Fruit fly (Drosophila melanogaster) whole organism, embryonic: Measurements from ENCODE around the gene CG12659.

Source experiments
- CG10267 ChIP-seq: fragments of 200-800 bp; sonication (Bioruptor generic); optimal IDR thresholded peaks from 2 replicates; lab custom pipeline; 2018; ENCODE audit warnings: missing biosample characterization, mild to moderate bottlenecking, missing genetic modification characterization, moderate library complexity
- CG10274 ChIP-seq: fragments of 200-800 bp; sonication (Bioruptor generic); optimal IDR thresholded peaks from 3 replicates; lab custom pipeline; 2017; ENCODE audit warnings: missing biosample characterization, mild to moderate bottlenecking, missing genetic modification characterization
- CG13287 ChIP-seq: fragments of 200-800 bp; sonication (Bioruptor generic); IDR thresholded peaks from 2 replicates; pipeline ENCODE4 v1.3.6; 2022; ENCODE audit warnings: missing biosample characterization, missing genetic modification characterization; ENCODE audit not compliant: partially characterized antibody
- CG13894 ChIP-seq: fragments of 200-800 bp; sonication (Bioruptor generic); optimal IDR thresholded peaks from 3 replicates; lab custom pipeline; 2018; ENCODE audit warnings: missing biosample characterization, mild to moderate bottlenecking, missing genetic modification characterization, moderate library complexity
- CG18262 ChIP-seq: fragments of 200-800 bp; optimal IDR thresholded peaks from 3 replicates; lab custom pipeline; 2019; ENCODE audit warnings: missing biosample characterization, mild to moderate bottlenecking, missing genetic modification characterization, moderate library complexity
- CG2120 ChIP-seq: fragments of 200-800 bp; sonication (Bioruptor generic); optimal IDR thresholded peaks from 3 replicates; lab custom pipeline; 2016; ENCODE audit warnings: missing biosample characterization, missing genetic modification characterization
- CG2889 ChIP-seq: fragments of 200-800 bp; sonication (Bioruptor generic); IDR thresholded peaks from 3 replicates; pipeline ENCODE4 v1.3.6; 2022; ENCODE audit warnings: missing biosample characterization, missing genetic modification characterization
- CG30403 ChIP-seq: fragments of 200-800 bp; sonication (Bioruptor generic); optimal IDR thresholded peaks from 3 replicates; lab custom pipeline; 2016; ENCODE audit warnings: missing biosample characterization, missing genetic modification characterization
- CG33557 ChIP-seq: fragments of 200-800 bp; sonication (Bioruptor generic); optimal IDR thresholded peaks from 2 replicates; lab custom pipeline; 2019; ENCODE audit warnings: missing biosample characterization, mild to moderate bottlenecking, missing genetic modification characterization, moderate library complexity
- CG6791 ChIP-seq: fragments of 200-800 bp; sonication (Bioruptor generic); IDR thresholded peaks from 3 replicates; pipeline ENCODE4 v1.3.6; 2022; ENCODE audit warnings: missing biosample characterization, missing genetic modification characterization; ENCODE audit not compliant: partially characterized antibody
- CG7556 ChIP-seq: fragments of 200-800 bp; sonication (Bioruptor generic); optimal IDR thresholded peaks from 2 replicates; lab custom pipeline; 2017; ENCODE audit warnings: missing biosample characterization, mild to moderate bottlenecking, missing genetic modification characterization
- CG7786 ChIP-seq: fragments of 200-800 bp; sonication (Bioruptor generic); optimal IDR thresholded peaks from 2 replicates; lab custom pipeline; 2016; ENCODE audit warnings: missing biosample characterization, missing genetic modification characterization
- CG8089 ChIP-seq: fragments of 200-800 bp; sonication (Bioruptor generic); optimal IDR thresholded peaks from 3 replicates; lab custom pipeline; 2016; ENCODE audit warnings: missing biosample characterization, missing genetic modification characterization
- CG9727 ChIP-seq: fragments of 200-800 bp; sonication (Bioruptor generic); optimal IDR thresholded peaks from 3 replicates; lab custom pipeline; 2017; ENCODE audit warnings: missing biosample characterization, mild to moderate bottlenecking, missing genetic modification characterization
- CHES-1-like ChIP-seq: fragments of 200-800 bp; sonication (Bioruptor generic); optimal IDR thresholded peaks from 2 replicates; lab custom pipeline; 2016; ENCODE audit warnings: missing biosample characterization, missing genetic modification characterization
- Camta ChIP-seq: fragments of 200-800 bp; sonication (Bioruptor generic); optimal IDR thresholded peaks from 2 replicates; lab custom pipeline; 2016; ENCODE audit warnings: missing biosample characterization, missing genetic modification characterization
- D ChIP-seq, 2 experiments: fragments of 200-800 bp in 1 of 2; fragments of >200 bp in 1 of 2; sonication (Bioruptor generic) in 1 of 2; optimal IDR thresholded peaks; 2 replicates in 1 of 2; 3 replicates in 1 of 2; lab custom pipeline; 2017; ENCODE audit warnings: mild to moderate bottlenecking in 1 of 2, missing biosample characterization in 1 of 2, missing genetic modification characterization in 1 of 2, missing genetic modification reagents in 1 of 2
- Dip3 ChIP-seq: fragments of 200-800 bp; sonication (Bioruptor generic); optimal IDR thresholded peaks from 3 replicates; lab custom pipeline; 2016; ENCODE audit warnings: missing biosample characterization, missing genetic modification characterization
- Dll ChIP-seq: fragments of 200-800 bp; sonication (Bioruptor generic); IDR thresholded peaks from 4 replicates; pipeline ENCODE4 v1.3.6; 2022; ENCODE audit warnings: missing biosample characterization, missing genetic modification characterization; ENCODE audit not compliant: partially characterized antibody
- Dp ChIP-seq: fragments of 200-800 bp; sonication (Bioruptor generic); optimal IDR thresholded peaks from 2 replicates; lab custom pipeline; 2018; ENCODE audit warnings: missing biosample characterization, mild to moderate bottlenecking, missing genetic modification characterization, moderate library complexity
- E2f1 ChIP-seq: fragments of 200-800 bp; sonication (Bioruptor generic); IDR thresholded peaks from 2 replicates; pipeline ENCODE4 v1.3.6; 2022; ENCODE audit warnings: missing biosample characterization, missing genetic modification characterization
- Gug ChIP-seq: fragments of 200-800 bp; sonication (Bioruptor generic); IDR thresholded peaks from 4 replicates; pipeline ENCODE4 v1.3.6; 2022; ENCODE audit warnings: missing biosample characterization, missing genetic modification characterization
- HLH54F ChIP-seq: fragments of 200-800 bp; sonication (Bioruptor generic); optimal IDR thresholded peaks from 3 replicates; lab custom pipeline; 2016; ENCODE audit warnings: missing biosample characterization, missing genetic modification characterization
- Hr78 ChIP-seq, 2 experiments: fragments of 200-800 bp in 1 of 2; fragments of >200 bp in 1 of 2; sonication (Bioruptor generic) in 1 of 2; optimal IDR thresholded peaks; 2 replicates each; lab custom pipeline; 2017 to 2019; ENCODE audit warnings: missing biosample characterization in 2 of 2, missing genetic modification characterization in 2 of 2, mild to moderate bottlenecking in 1 of 2, moderate library complexity in 1 of 2
- Lhr ChIP-seq: fragments of 200-800 bp; sonication (Bioruptor generic); optimal IDR thresholded peaks from 3 replicates; lab custom pipeline; 2017; ENCODE audit warnings: mild to moderate bottlenecking, missing biosample characterization, missing genetic modification reagents, missing genetic modification characterization
- Lim3 ChIP-seq: fragments of 200-800 bp; sonication (Bioruptor generic); IDR thresholded peaks from 2 replicates; pipeline ENCODE4 v1.3.6; 2022; ENCODE audit warnings: missing biosample characterization, missing genetic modification characterization
- MBD-R2 ChIP-seq: fragments of 200-800 bp; sonication (Bioruptor generic); IDR thresholded peaks from 2 replicates; pipeline ENCODE4 v1.3.6; 2022; ENCODE audit warnings: missing biosample characterization, missing genetic modification characterization
- MESR4 ChIP-seq: fragments of 200-800 bp; sonication (Bioruptor generic); optimal IDR thresholded peaks from 2 replicates; lab custom pipeline; 2018; ENCODE audit warnings: missing biosample characterization, mild to moderate bottlenecking, missing genetic modification characterization, moderate library complexity
- MTF-1 ChIP-seq: fragments of 200-800 bp; sonication (Bioruptor generic); optimal IDR thresholded peaks from 2 replicates; lab custom pipeline; 2018; ENCODE audit warnings: missing biosample characterization, mild to moderate bottlenecking, missing genetic modification characterization, borderline replicate concordance
- Nf-YC ChIP-seq: fragments of 200-800 bp; optimal IDR thresholded peaks from 3 replicates; lab custom pipeline; 2019; ENCODE audit warnings: missing biosample characterization, mild to moderate bottlenecking, missing genetic modification characterization, moderate library complexity
- Rfx ChIP-seq: fragments of 200-800 bp; sonication (Bioruptor generic); IDR thresholded peaks from 2 replicates; pipeline ENCODE4 v1.3.6; 2022; ENCODE audit warnings: missing biosample characterization, missing genetic modification characterization
- Sry-δ ChIP-seq: fragments of 200-800 bp; sonication (Bioruptor generic); optimal IDR thresholded peaks from 2 replicates; lab custom pipeline; 2016; ENCODE audit warnings: missing biosample characterization, missing genetic modification characterization
- Trl ChIP-seq, 3 experiments: fragments of >200 bp in 2 of 3; fragments of 200-800 bp in 1 of 3; sonication (Bioruptor generic) in 1 of 3; optimal IDR thresholded peaks; 2 replicates in 1 of 3; 3 replicates in 2 of 3; lab custom pipeline; 2016 to 2017; ENCODE audit warnings: missing biosample characterization in 1 of 3, missing genetic modification characterization in 1 of 3
- bbx ChIP-seq: fragments of 200-800 bp; sonication (Bioruptor generic); IDR thresholded peaks from 2 replicates; pipeline ENCODE4 v1.3.6; 2022; ENCODE audit warnings: missing biosample characterization, missing genetic modification characterization; ENCODE audit not compliant: partially characterized antibody
- dysf ChIP-seq: fragments of 200-800 bp; sonication (Bioruptor generic); IDR thresholded peaks from 3 replicates; pipeline ENCODE4 v1.3.6; 2022; ENCODE audit warnings: missing biosample characterization, missing genetic modification characterization
- en ChIP-seq: fragments of 200-800 bp; sonication (Bioruptor generic); optimal IDR thresholded peaks from 2 replicates; lab custom pipeline; 2016; ENCODE audit warnings: missing biosample characterization, missing genetic modification characterization
- fd64A ChIP-seq: fragments of 200-800 bp; sonication (Bioruptor generic); optimal IDR thresholded peaks from 3 replicates; lab custom pipeline; 2018; ENCODE audit warnings: missing biosample characterization, mild to moderate bottlenecking, missing genetic modification characterization
- ftz-f1 ChIP-seq: fragments of 200-800 bp; sonication (Bioruptor generic); optimal IDR thresholded peaks from 2 replicates; lab custom pipeline; 2016; ENCODE audit warnings: missing biosample characterization, missing genetic modification characterization
- hb ChIP-seq: fragments of 200-800 bp; sonication (Bioruptor generic); IDR thresholded peaks from 3 replicates; pipeline ENCODE4 v1.3.6; 2022; ENCODE audit warnings: missing biosample characterization, missing genetic modification characterization; ENCODE audit not compliant: partially characterized antibody
- jumu ChIP-seq: fragments of 200-800 bp; sonication (Bioruptor generic); optimal IDR thresholded peaks from 3 replicates; lab custom pipeline; 2016; ENCODE audit warnings: missing biosample characterization, missing genetic modification characterization
- mld ChIP-seq: fragments of 200-800 bp; sonication (Bioruptor generic); IDR thresholded peaks from 3 replicates; pipeline ENCODE4 v1.3.6; 2022; ENCODE audit warnings: missing biosample characterization, missing genetic modification characterization; ENCODE audit not compliant: partially characterized antibody
- pfk ChIP-seq: fragments of 200-800 bp; sonication (Bioruptor generic); optimal IDR thresholded peaks from 2 replicates; lab custom pipeline; 2018; ENCODE audit warnings: missing biosample characterization, mild to moderate bottlenecking, missing genetic modification characterization, moderate library complexity
- pros ChIP-seq: fragments of 200-800 bp; sonication (Bioruptor generic); optimal IDR thresholded peaks from 3 replicates; lab custom pipeline; 2019; ENCODE audit warnings: missing biosample characterization, mild to moderate bottlenecking, missing genetic modification characterization, moderate library complexity
- pzg ChIP-seq: fragments of 200-800 bp; sonication (Bioruptor generic); optimal IDR thresholded peaks from 3 replicates; lab custom pipeline; 2018; ENCODE audit warnings: missing biosample characterization, mild to moderate bottlenecking, missing genetic modification characterization, moderate library complexity
- sim ChIP-seq: fragments of 200-800 bp; sonication (Bioruptor generic); IDR thresholded peaks from 2 replicates; pipeline ENCODE4 v1.3.6; 2022; ENCODE audit warnings: missing biosample characterization, missing genetic modification characterization
- sug ChIP-seq: fragments of 200-800 bp; optimal IDR thresholded peaks from 2 replicates; lab custom pipeline; 2019; ENCODE audit warnings: missing biosample characterization, mild to moderate bottlenecking, missing genetic modification characterization, moderate library complexity
- tna ChIP-seq: fragments of 200-800 bp; sonication (Bioruptor generic); IDR thresholded peaks from 2 replicates; pipeline ENCODE4 v1.3.6; 2022; ENCODE audit warnings: missing biosample characterization, missing genetic modification characterization; ENCODE audit not compliant: partially characterized antibody
- wor ChIP-seq: fragments of 200-800 bp; sonication (Bioruptor generic); IDR thresholded peaks from 2 replicates; pipeline ENCODE4 v1.3.6; 2022; ENCODE audit warnings: missing biosample characterization, missing genetic modification characterization
- zfh2 ChIP-seq: fragments of 200-800 bp; sonication (Bioruptor generic); optimal IDR thresholded peaks from 2 replicates; lab custom pipeline; 2016; ENCODE audit warnings: missing biosample characterization, missing genetic modification characterization

Gene CG12659

DNA sequence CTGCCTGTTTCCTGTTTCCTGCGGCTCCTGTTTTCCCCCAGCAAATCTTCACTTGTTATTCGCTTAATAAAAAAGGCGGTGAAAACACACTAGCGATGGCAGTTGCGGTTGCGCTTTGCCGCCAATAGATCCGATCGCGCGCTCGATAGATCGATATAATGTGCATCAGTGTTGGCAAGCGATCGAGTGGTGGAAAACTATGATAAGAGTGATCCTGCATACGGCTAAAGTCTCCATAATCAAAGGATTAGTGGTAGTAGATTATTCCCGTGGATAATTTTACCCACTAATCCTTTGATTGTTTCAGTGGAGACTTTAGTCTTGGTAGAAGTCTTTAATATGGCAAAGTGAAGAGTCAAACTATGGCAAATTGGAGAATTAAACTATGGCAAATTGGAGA is 14.7 kb upstream of the CG12659 start, which contains the start of gene Caf1-180 (continued):
- TF ChIP-seq MESR4 (GFP tag; lab: Kevin White, UChicago) (peak; percentile 26), CG33557 (no peak), MBD-R2 (GFP tag; lab: Robert Waterston, UW) (peak; percentile 92), tna (GFP tag; lab: Robert Waterston, UW) (peak; percentile 57; the same call in 1 of the 2 replicates), wor (GFP tag; lab: Robert Waterston, UW) (no peak), CG13287 (GFP tag; lab: Robert Waterston, UW) (peak; percentile 83), CG10274 (GFP tag; lab: Kevin White, UChicago) (no peak), sug (tag; lab: Kevin White, UChicago) (no peak), Camta (GFP tag; lab: Kevin White, UChicago) (no peak), CG7556 (GFP tag; lab: Kevin White, UChicago) (no peak), CHES-1-like (peak; percentile 71), CG9727 (GFP tag; lab: Kevin White, UChicago) (no peak), pros (GFP tag; lab: Kevin White, UChicago) (peak; percentile 92), CG13894 (tag; lab: Kevin White, UChicago) (no peak), bbx (GFP tag; lab: Robert Waterston, UW) (peak; percentile 79), Hr78 (GFP tag; optimal IDR thresholded peaks at IDR 0.05; lab: Kevin White, UChicago) (no peak), CG8089 (GFP tag; lab: Kevin White, UChicago) (peak; percentile 19), hb (peak; percentile 40; the same call in 1 of the 3 replicates), en (GFP tag; lab: Kevin White, UChicago) (no peak), sim (GFP tag; lab: Robert Waterston, UW) (no peak), Lim3 (GFP tag; lab: Robert Waterston, UW) (no peak), fd64A (GFP tag; lab: Kevin White, UChicago) (no peak), CG18262 (tag; lab: Kevin White, UChicago) (peak; percentile 13), Rfx (GFP tag; lab: Robert Waterston, UW) (peak; percentile 68), CG6791 (peak; percentile 83), CG10267 (peak; percentile 96), ftz-f1 (GFP tag; lab: Kevin White, UChicago) (peak; percentile 2), Dp (GFP tag; lab: Kevin White, UChicago) (peak; percentile 83), CG7786 (peak; percentile 47), jumu (peak; percentile 36), pfk (no peak), dysf (GFP tag; lab: Robert Waterston, UW) (peak; percentile 41; the same call in 1 of the 3 replicates), E2f1 (GFP tag; lab: Robert Waterston, UW) (peak; percentile 99), Lhr (GFP tag; lab: Kevin White, UChicago) (peak; percentile 27), CG30403 (GFP tag; lab: Kevin White, UChicago) (no peak), D (optimal IDR thresholded peaks at IDR 0.05; lab: Kevin White, UChicago) (no peak), D (GFP tag; optimal IDR thresholded peaks at IDR 0.05; lab: Kevin White, UChicago) (no peak), Dll (peak; percentile 82), Nf-YC (tag; lab: Kevin White, UChicago) (no peak), Sry-δ (GFP tag; lab: Kevin White, UChicago) (peak; percentile 96), Trl (optimal IDR thresholded peaks at IDR 0.05; lab: Kevin White, UChicago) (no peak), Trl (GFP tag; optimal IDR thresholded peaks at IDR 0.05; lab: Kevin White, UChicago) (peak; percentile 14), CG2120 (GFP tag; lab: Kevin White, UChicago) (peak; percentile 54), MTF-1 (GFP tag; lab: Kevin White, UChicago) (no peak), CG2889 (GFP tag; lab: Robert Waterston, UW) (no peak), Dip3 (peak; percentile 39), pzg (GFP tag; lab: Kevin White, UChicago) (peak; percentile 83), Gug (GFP tag; lab: Robert Waterston, UW) (peak; percentile 17; the same call in 1 of the 4 replicates), mld (GFP tag; lab: Robert Waterston, UW) (peak; percentile 72; the same call in 2 of the 3 replicates), zfh2 (GFP tag; lab: Kevin White, UChicago) (peak; percentile 63), HLH54F (peak; percentile 29)
